Fruit fly (Drosophila melanogaster) whole organism, embryonic: ENCODE results near the gene CG14230.

Source experiments
- CG10321 ChIP-seq: fragments of 200-800 bp; sonication (Bioruptor generic); IDR thresholded peaks from 2 replicates; pipeline ENCODE4 v1.3.6; 2022; ENCODE audit warnings: missing biosample characterization, missing genetic modification characterization
- CG11085 ChIP-seq: fragments of 200-800 bp; sonication (Bioruptor generic); IDR thresholded peaks from 2 replicates; pipeline ENCODE4 v1.3.6; 2022; ENCODE audit warnings: missing biosample characterization, missing genetic modification characterization
- CG12236 ChIP-seq: fragments of 200-800 bp; sonication (Bioruptor generic); optimal IDR thresholded peaks from 2 replicates; lab custom pipeline; 2016; ENCODE audit warnings: missing biosample characterization, missing genetic modification characterization
- CG12299 ChIP-seq: fragments of 200-800 bp; sonication (Bioruptor generic); optimal IDR thresholded peaks from 2 replicates; lab custom pipeline; 2018; ENCODE audit warnings: missing biosample characterization, mild to moderate bottlenecking, missing genetic modification characterization
- CG13624 ChIP-seq: fragments of 200-800 bp; sonication (Bioruptor generic); optimal IDR thresholded peaks from 2 replicates; lab custom pipeline; 2016; ENCODE audit warnings: missing biosample characterization, missing genetic modification characterization
- CG13894 ChIP-seq: fragments of 200-800 bp; sonication (Bioruptor generic); optimal IDR thresholded peaks from 3 replicates; lab custom pipeline; 2018; ENCODE audit warnings: missing biosample characterization, mild to moderate bottlenecking, missing genetic modification characterization, moderate library complexity
- CG14965 ChIP-seq: fragments of 200-800 bp; sonication (Bioruptor generic); optimal IDR thresholded peaks from 2 replicates; lab custom pipeline; 2016; ENCODE audit warnings: missing biosample characterization, missing genetic modification characterization, borderline replicate concordance
- CG15269 ChIP-seq: fragments of 200-800 bp; sonication (Bioruptor generic); optimal IDR thresholded peaks from 2 replicates; lab custom pipeline; 2018; ENCODE audit warnings: missing biosample characterization, mild to moderate bottlenecking, missing genetic modification characterization, moderate library complexity
- CG17359 ChIP-seq: fragments of 200-800 bp; sonication (Bioruptor generic); optimal IDR thresholded peaks from 3 replicates; lab custom pipeline; 2018; ENCODE audit warnings: missing biosample characterization, mild to moderate bottlenecking, missing genetic modification characterization, moderate library complexity
- CG17385 ChIP-seq: fragments of 200-800 bp; sonication (Bioruptor generic); optimal IDR thresholded peaks from 3 replicates; lab custom pipeline; 2018; ENCODE audit warnings: missing biosample characterization, mild to moderate bottlenecking, missing genetic modification characterization
- CG17829 ChIP-seq: fragments of 200-800 bp; optimal IDR thresholded peaks from 2 replicates; lab custom pipeline; 2019; ENCODE audit warnings: missing biosample characterization, mild to moderate bottlenecking, missing genetic modification characterization, moderate library complexity
- CG31441 ChIP-seq: fragments of 200-800 bp; sonication (Bioruptor generic); IDR thresholded peaks from 2 replicates; pipeline ENCODE4 v1.3.6; 2022; ENCODE audit warnings: missing biosample characterization, missing genetic modification characterization
- CG3163 ChIP-seq: fragments of 200-800 bp; sonication (Bioruptor generic); optimal IDR thresholded peaks from 3 replicates; lab custom pipeline; 2016; ENCODE audit warnings: missing biosample characterization, missing genetic modification characterization
- CG3281 ChIP-seq: fragments of 200-800 bp; sonication (Bioruptor generic); optimal IDR thresholded peaks from 3 replicates; lab custom pipeline; 2017; ENCODE audit warnings: missing biosample characterization, mild to moderate bottlenecking, missing genetic modification characterization
- CG33213 ChIP-seq: fragments of 200-800 bp; sonication (Bioruptor generic); optimal IDR thresholded peaks from 3 replicates; lab custom pipeline; 2016; ENCODE audit warnings: missing biosample characterization, missing genetic modification characterization
- CG3995 ChIP-seq: fragments of 200-800 bp; sonication (Bioruptor generic); optimal IDR thresholded peaks from 3 replicates; lab custom pipeline; 2016; ENCODE audit warnings: missing biosample characterization, missing genetic modification characterization
- CG42726 ChIP-seq: fragments of 200-800 bp; sonication (Bioruptor generic); IDR thresholded peaks from 2 replicates; pipeline ENCODE4 v1.3.6; 2022; ENCODE audit warnings: missing biosample characterization, missing genetic modification characterization; ENCODE audit not compliant: partially characterized antibody
- CG6175 ChIP-seq: fragments of 200-800 bp; sonication (Bioruptor generic); IDR thresholded peaks from 3 replicates; pipeline ENCODE4 v1.3.6; 2022; ENCODE audit warnings: missing biosample characterization, missing genetic modification characterization
- CG6765 ChIP-seq: fragments of 200-800 bp; sonication (Bioruptor generic); optimal IDR thresholded peaks from 3 replicates; lab custom pipeline; 2017; ENCODE audit warnings: missing biosample characterization, mild to moderate bottlenecking, missing genetic modification characterization
- CG8924 ChIP-seq: fragments of 200-800 bp; optimal IDR thresholded peaks from 3 replicates; lab custom pipeline; 2019; ENCODE audit warnings: missing biosample characterization, mild to moderate bottlenecking, missing genetic modification characterization, moderate library complexity
- Dfd ChIP-seq, 2 experiments: fragments of >200 bp; optimal IDR thresholded peaks; 2 replicates each; lab custom pipeline; 2017; ENCODE audit warnings: missing biosample characterization in 2 of 2, missing genetic modification characterization in 2 of 2
- Doc3 ChIP-seq: fragments of 200-800 bp; sonication (Bioruptor generic); IDR thresholded peaks from 3 replicates; pipeline ENCODE4 v1.3.6; 2022; ENCODE audit warnings: missing biosample characterization, missing genetic modification characterization; ENCODE audit not compliant: partially characterized antibody
- E2f2 ChIP-seq: fragments of 200-800 bp; sonication (Bioruptor generic); IDR thresholded peaks from 2 replicates; pipeline ENCODE4 v1.3.6; 2022; ENCODE audit warnings: missing biosample characterization, missing genetic modification characterization
- Ets97D ChIP-seq: fragments of 200-800 bp; sonication (Bioruptor generic); optimal IDR thresholded peaks from 3 replicates; lab custom pipeline; 2016; ENCODE audit warnings: missing biosample characterization, missing genetic modification characterization
- Lhr ChIP-seq: fragments of 200-800 bp; sonication (Bioruptor generic); optimal IDR thresholded peaks from 3 replicates; lab custom pipeline; 2017; ENCODE audit warnings: mild to moderate bottlenecking, missing biosample characterization, missing genetic modification reagents, missing genetic modification characterization
- Med ChIP-seq: fragments of 200-800 bp; sonication (Bioruptor generic); peaks from one replicate; lab custom pipeline; 2016; ENCODE audit warnings: missing biosample characterization, missing genetic modification characterization, mild to moderate bottlenecking, inconsistent platforms, moderate library complexity
- Oli ChIP-seq: fragments of 200-800 bp; sonication (Bioruptor generic); optimal IDR thresholded peaks from 2 replicates; lab custom pipeline; 2018; ENCODE audit warnings: missing biosample characterization, mild to moderate bottlenecking, missing genetic modification characterization, moderate library complexity
- Xbp1 ChIP-seq: fragments of 200-800 bp; sonication (Bioruptor generic); optimal IDR thresholded peaks from 3 replicates; lab custom pipeline; 2016; ENCODE audit warnings: missing biosample characterization, mild to moderate bottlenecking, missing genetic modification characterization
- ac ChIP-seq: fragments of 200-800 bp; sonication (Bioruptor generic); optimal IDR thresholded peaks from 3 replicates; lab custom pipeline; 2017; ENCODE audit warnings: missing biosample characterization, mild to moderate bottlenecking, missing genetic modification characterization
- aop ChIP-seq: fragments of 200-800 bp; sonication (Bioruptor generic); IDR thresholded peaks from 2 replicates; pipeline ENCODE4 v1.3.6; 2022; ENCODE audit warnings: missing biosample characterization, missing genetic modification characterization
- bsh ChIP-seq, 2 experiments: fragments of 200-800 bp; sonication (Bioruptor generic); optimal IDR thresholded peaks; 2 replicates each; lab custom pipeline; 2017 to 2018; ENCODE audit warnings: mild to moderate bottlenecking in 2 of 2, missing biosample characterization in 2 of 2, missing genetic modification characterization in 2 of 2, moderate library complexity in 1 of 2
- cad ChIP-seq: fragments of >200 bp; optimal IDR thresholded peaks from 2 replicates; lab custom pipeline; 2017; ENCODE audit warnings: missing biosample characterization, missing genetic modification characterization
- cas ChIP-seq: fragments of 200-800 bp; sonication (Bioruptor generic); IDR thresholded peaks from 2 replicates; pipeline ENCODE4 v1.3.6; 2022; ENCODE audit warnings: missing biosample characterization, missing genetic modification characterization
- chif ChIP-seq, 2 experiments: fragments of 200-800 bp; sonication (Bioruptor generic); optimal IDR thresholded peaks; 3 replicates each; lab custom pipeline; 2016; ENCODE audit warnings: missing biosample characterization in 2 of 2, missing genetic modification characterization in 2 of 2
- crol ChIP-seq: fragments of 200-800 bp; sonication (Bioruptor generic); IDR thresholded peaks from 2 replicates; pipeline ENCODE4 v1.3.6; 2022; ENCODE audit warnings: missing biosample characterization, missing genetic modification characterization
- gcm2 ChIP-seq: fragments of 200-800 bp; sonication (Bioruptor generic); optimal IDR thresholded peaks from 2 replicates; lab custom pipeline; 2016; ENCODE audit warnings: missing biosample characterization, missing genetic modification characterization
- lmd ChIP-seq: fragments of 200-800 bp; sonication (Bioruptor generic); IDR thresholded peaks from 2 replicates; pipeline ENCODE4 v1.3.6; 2022; ENCODE audit warnings: missing biosample characterization, missing genetic modification characterization
- nerfin-2 ChIP-seq: fragments of 200-800 bp; sonication (Bioruptor generic); IDR thresholded peaks from 2 replicates; pipeline ENCODE4 v1.3.6; 2022; ENCODE audit warnings: missing biosample characterization, missing genetic modification characterization; ENCODE audit not compliant: partially characterized antibody
- nom ChIP-seq: fragments of 200-800 bp; sonication (Bioruptor generic); optimal IDR thresholded peaks from 2 replicates; lab custom pipeline; 2017; ENCODE audit warnings: missing biosample characterization, missing genetic modification characterization, mild to moderate bottlenecking, moderate library complexity, missing genetic modification reagents
- odd ChIP-seq: fragments of 200-800 bp; sonication (Bioruptor generic); optimal IDR thresholded peaks from 2 replicates; lab custom pipeline; 2017; ENCODE audit warnings: missing biosample characterization, mild to moderate bottlenecking, missing genetic modification characterization
- pzg ChIP-seq: fragments of 200-800 bp; sonication (Bioruptor generic); optimal IDR thresholded peaks from 3 replicates; lab custom pipeline; 2018; ENCODE audit warnings: missing biosample characterization, mild to moderate bottlenecking, missing genetic modification characterization, moderate library complexity
- repo ChIP-seq: fragments of 200-800 bp; sonication (Bioruptor generic); optimal IDR thresholded peaks from 2 replicates; lab custom pipeline; 2016; ENCODE audit warnings: missing biosample characterization, missing genetic modification characterization
- sim ChIP-seq: fragments of 200-800 bp; sonication (Bioruptor generic); IDR thresholded peaks from 2 replicates; pipeline ENCODE4 v1.3.6; 2022; ENCODE audit warnings: missing biosample characterization, missing genetic modification characterization
- slp2 ChIP-seq: fragments of 200-800 bp; sonication (Bioruptor generic); optimal IDR thresholded peaks from 2 replicates; lab custom pipeline; 2016; ENCODE audit warnings: missing biosample characterization, missing genetic modification characterization
- tup ChIP-seq: fragments of 200-800 bp; sonication (Bioruptor generic); optimal IDR thresholded peaks from 2 replicates; lab custom pipeline; 2016; ENCODE audit warnings: missing biosample characterization, mild to moderate bottlenecking, missing genetic modification characterization, moderate library complexity
- unpg ChIP-seq: fragments of 200-800 bp; sonication (Bioruptor generic); optimal IDR thresholded peaks from 3 replicates; lab custom pipeline; 2018; ENCODE audit warnings: missing biosample characterization, mild to moderate bottlenecking, missing genetic modification characterization, moderate library complexity
- wek ChIP-seq: fragments of 200-800 bp; sonication (Bioruptor generic); optimal IDR thresholded peaks from 3 replicates; lab custom pipeline; 2018; ENCODE audit warnings: missing biosample characterization, mild to moderate bottlenecking, missing genetic modification characterization, moderate library complexity
- zen2 ChIP-seq: fragments of 200-800 bp; sonication (Bioruptor generic); IDR thresholded peaks from 3 replicates; pipeline ENCODE4 v1.3.6; 2022; ENCODE audit warnings: missing biosample characterization, missing genetic modification characterization; ENCODE audit not compliant: partially characterized antibody
- zfh1 ChIP-seq: fragments of 200-800 bp; sonication (Bioruptor generic); IDR thresholded peaks from 3 replicates; pipeline ENCODE4 v1.3.6; 2022; ENCODE audit warnings: missing biosample characterization, missing genetic modification characterization

The CG14230 gene

DNA sequence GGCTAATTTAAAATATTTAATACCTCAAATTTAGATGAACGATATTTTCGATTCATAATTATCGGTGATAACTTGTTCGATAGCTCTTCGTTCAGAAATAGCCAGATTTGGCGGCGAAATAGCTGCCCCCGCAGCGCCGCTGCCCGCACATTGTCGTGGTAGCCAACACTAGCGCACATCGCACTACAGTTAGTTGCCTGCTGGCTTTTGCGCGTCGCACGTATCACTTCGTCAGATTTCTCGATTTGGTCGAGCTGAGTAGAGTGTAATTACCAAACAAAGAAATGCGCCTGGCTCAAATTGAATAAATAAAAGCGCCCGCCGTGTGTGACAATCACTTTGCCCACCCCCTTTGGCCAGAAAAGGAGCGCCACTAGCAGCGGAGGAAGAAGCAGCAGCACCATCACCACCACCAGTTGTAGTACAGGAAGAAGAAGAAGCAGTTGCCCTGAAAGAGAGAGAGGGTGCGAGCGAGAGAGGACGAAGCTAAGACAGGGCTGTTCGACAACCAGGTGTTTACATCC, 46.7 kb downstream of the CG14230 start, which contains the start of gene Abcd3 (continued):
- TF ChIP-seq CG17829 (tag; lab: Kevin White, UChicago) (peak; percentile 49), CG3163 (GFP tag; lab: Kevin White, UChicago) (peak; percentile 57), CG13894 (tag; lab: Kevin White, UChicago) (peak; percentile 57), CG42726 (peak; percentile 67; the same call in 1 of the 2 replicates), nerfin-2 (GFP tag; lab: Robert Waterston, UW) (peak; percentile 71), CG17385 (GFP tag; lab: Kevin White, UChicago) (peak; percentile 100), tup (GFP tag; lab: Kevin White, UChicago) (no peak), ac (peak; percentile 66), E2f2 (GFP tag; lab: Robert Waterston, UW) (peak; percentile 67), Doc3 (GFP tag; lab: Robert Waterston, UW) (0 out of 3 replicates have a peak, but pooled peaks have one; percentile 34), unpg (GFP tag; lab: Kevin White, UChicago) (no peak), crol (GFP tag; lab: Robert Waterston, UW) (0 out of 2 replicates have a peak, but pooled peaks have one; percentile 45), Ets97D (GFP tag; lab: Kevin White, UChicago) (peak; percentile 18), nom (GFP tag; lab: Kevin White, UChicago) (peak; percentile 73), Dfd (GFP tag; optimal IDR thresholded peaks at IDR 0.05; lab: Kevin White, UChicago) (no peak), bsh (GFP tag; optimal IDR thresholded peaks at IDR 0.05; lab: Kevin White, UChicago) (no peak), CG15269 (tag; lab: Kevin White, UChicago) (peak; percentile 15), wek (GFP tag; lab: Kevin White, UChicago) (peak; percentile 6), CG6765 (peak; percentile 25), slp2 (no peak), Oli (tag; lab: Kevin White, UChicago) (no peak), Med (GFP tag; lab: Kevin White, UChicago) (peak; percentile 92), repo (no peak), CG10321 (GFP tag; lab: Robert Waterston, UW) (no peak), CG13624 (GFP tag; lab: Kevin White, UChicago) (peak; percentile 76), Xbp1 (GFP tag; lab: Kevin White, UChicago) (peak; percentile 1), gcm2 (GFP tag; lab: Kevin White, UChicago) (no peak), CG31441 (GFP tag; lab: Robert Waterston, UW) (0 out of 2 replicates have a peak, but pooled peaks have one; percentile 24), Lhr (peak; percentile 2), CG11085 (GFP tag; lab: Robert Waterston, UW) (no peak), chif (GFP tag; optimal IDR thresholded peaks at IDR 0.05; lab: Kevin White, UChicago) (peak in 1 of 2 experiments; percentile 0), CG3995 (GFP tag; lab: Kevin White, UChicago) (no peak), lmd (GFP tag; lab: Robert Waterston, UW) (no peak), zfh1 (GFP tag; lab: Robert Waterston, UW) (peak; percentile 41; the same call in 2 of the 3 replicates), cad (GFP tag; lab: Kevin White, UChicago) (no peak), zen2 (GFP tag; lab: Robert Waterston, UW) (peak; percentile 62), CG12236 (no peak), odd (GFP tag; lab: Kevin White, UChicago) (peak; percentile 47), CG8924 (tag; lab: Kevin White, UChicago) (peak; percentile 69), CG3281 (GFP tag; lab: Kevin White, UChicago) (peak; percentile 100), CG17359 (tag; lab: Kevin White, UChicago) (peak; percentile 46), CG6175 (GFP tag; lab: Robert Waterston, UW) (0 out of 3 replicates have a peak, but pooled peaks have one; percentile 40), sim (GFP tag; lab: Robert Waterston, UW) (no peak), CG12299 (tag; lab: Kevin White, UChicago) (peak; percentile 42), CG14965 (GFP tag; lab: Kevin White, UChicago) (no peak), pzg (GFP tag; lab: Kevin White, UChicago) (peak; percentile 76), aop (GFP tag; lab: Robert Waterston, UW) (no peak), CG33213 (GFP tag; lab: Kevin White, UChicago) (peak; percentile 23), cas (GFP tag; lab: Robert Waterston, UW) (no peak)
